Fruit fly (Drosophila melanogaster) whole organism, pupa: ENCODE data around the gene CG32695.

ENCODE experiments used
- CG10348 ChIP-seq: fragments of 200-800 bp; sonication (Bioruptor generic); IDR thresholded peaks from 2 replicates; pipeline ENCODE4 v1.3.6; 2022; ENCODE audit warnings: missing biosample characterization, missing genetic modification characterization
- CG12605 ChIP-seq: fragments of 200-800 bp; sonication (Bioruptor generic); IDR thresholded peaks from 2 replicates; pipeline ENCODE4 v1.3.6; 2022; ENCODE audit warnings: missing biosample characterization, missing genetic modification characterization
- CG13204 ChIP-seq: fragments of 200-800 bp; sonication (Bioruptor generic); optimal IDR thresholded peaks from 2 replicates; lab custom pipeline; 2018; ENCODE audit warnings: missing biosample characterization, mild to moderate bottlenecking, missing genetic modification characterization, moderate library complexity
- CG14655 ChIP-seq: fragments of 200-800 bp; sonication (Bioruptor generic); optimal IDR thresholded peaks from 3 replicates; lab custom pipeline; 2017; ENCODE audit warnings: mild to moderate bottlenecking, missing biosample characterization, missing genetic modification reagents, missing genetic modification characterization
- CG15710 ChIP-seq: fragments of 200-800 bp; sonication (Bioruptor generic); optimal IDR thresholded peaks from 2 replicates; lab custom pipeline; 2018; ENCODE audit warnings: missing biosample characterization, mild to moderate bottlenecking, missing genetic modification characterization, moderate library complexity
- CG17806 ChIP-seq: fragments of 200-800 bp; sonication (Bioruptor generic); optimal IDR thresholded peaks from 2 replicates; lab custom pipeline; 2018; ENCODE audit warnings: missing biosample characterization, mild to moderate bottlenecking, missing genetic modification characterization, moderate library complexity
- CG32121 ChIP-seq: fragments of 200-800 bp; sonication (Bioruptor generic); IDR thresholded peaks from 2 replicates; pipeline ENCODE4 v1.3.6; 2022; ENCODE audit warnings: missing biosample characterization, missing genetic modification characterization
- CG34367 ChIP-seq: fragments of 200-800 bp; sonication (Bioruptor generic); optimal IDR thresholded peaks from 2 replicates; lab custom pipeline; 2018; ENCODE audit warnings: missing biosample characterization, mild to moderate bottlenecking, missing genetic modification characterization
- CG4496 ChIP-seq: fragments of 200-800 bp; sonication (Bioruptor generic); IDR thresholded peaks from 3 replicates; pipeline ENCODE4 v1.3.6; 2022; ENCODE audit warnings: missing biosample characterization, missing genetic modification characterization
- CG8159 ChIP-seq: fragments of 200-800 bp; sonication (Bioruptor generic); optimal IDR thresholded peaks from 3 replicates; lab custom pipeline; 2018; ENCODE audit warnings: missing biosample characterization, mild to moderate bottlenecking, missing genetic modification characterization, moderate library complexity
- CG8301 ChIP-seq: fragments of 200-800 bp; sonication (Bioruptor generic); optimal IDR thresholded peaks from 2 replicates; lab custom pipeline; 2018; ENCODE audit warnings: missing biosample characterization, mild to moderate bottlenecking, missing genetic modification characterization
- CG9948 ChIP-seq: fragments of 200-800 bp; sonication (Bioruptor generic); optimal IDR thresholded peaks from 2 replicates; lab custom pipeline; 2018; ENCODE audit warnings: missing biosample characterization, mild to moderate bottlenecking, missing genetic modification characterization, moderate library complexity
- D1 ChIP-seq: fragments of 200-800 bp; sonication (Bioruptor generic); optimal IDR thresholded peaks from 2 replicates; lab custom pipeline; 2018; ENCODE audit warnings: missing biosample characterization, mild to moderate bottlenecking, missing genetic modification characterization, moderate library complexity
- EcR ChIP-seq: fragments of 200-800 bp; sonication (Bioruptor generic); optimal IDR thresholded peaks from 3 replicates; lab custom pipeline; 2019; ENCODE audit warnings: missing biosample characterization, missing genetic modification characterization, mild to moderate bottlenecking, moderate library complexity, missing genetic modification reagents
- Ets98B ChIP-seq: fragments of 200-800 bp; sonication (Bioruptor generic); IDR thresholded peaks from 2 replicates; pipeline ENCODE4 v1.3.6; 2022; ENCODE audit warnings: missing biosample characterization, missing genetic modification characterization
- Pif1A ChIP-seq: fragments of 200-800 bp; sonication (Bioruptor generic); optimal IDR thresholded peaks from 3 replicates; lab custom pipeline; 2016; ENCODE audit warnings: missing biosample characterization, missing genetic modification characterization
- Pif1B ChIP-seq: fragments of 200-800 bp; sonication (Bioruptor generic); optimal IDR thresholded peaks from 3 replicates; lab custom pipeline; 2016; ENCODE audit warnings: missing biosample characterization, missing genetic modification characterization
- Snoo ChIP-seq: fragments of 200-800 bp; sonication (Bioruptor generic); optimal IDR thresholded peaks from 3 replicates; lab custom pipeline; 2017; ENCODE audit warnings: missing biosample characterization, mild to moderate bottlenecking, missing genetic modification characterization, inconsistent platforms
- fd96Ca ChIP-seq: fragments of 200-800 bp; sonication (Bioruptor generic); IDR thresholded peaks from 3 replicates; pipeline ENCODE4 v1.3.6; 2022; ENCODE audit warnings: missing biosample characterization, missing genetic modification characterization
- gl ChIP-seq: fragments of 200-800 bp; sonication (Bioruptor generic); optimal IDR thresholded peaks from 2 replicates; lab custom pipeline; 2018; ENCODE audit warnings: missing biosample characterization, mild to moderate bottlenecking, missing genetic modification characterization
- rn ChIP-seq: fragments of 200-800 bp; sonication (Bioruptor generic); IDR thresholded peaks from 2 replicates; pipeline ENCODE4 v1.3.6; 2022; ENCODE audit warnings: missing biosample characterization, missing genetic modification characterization

The CG32695 gene

dm6 chrX:9871632-9872031, 2.2 kb downstream of the CG32695 start, which contains the start of gene CG45061:
Gene CG45061 (minus strand): TSS chrX:9871702.
- TF ChIP-seq gl (no peak), Pif1B (GFP tag; lab: Kevin White, UChicago) (no peak), rn (GFP tag; lab: Robert Waterston, UW) (no peak), CG12605 (GFP tag; lab: Robert Waterston, UW) (no peak), CG9948 (tag; lab: Kevin White, UChicago) (no peak), CG14655 (GFP tag; lab: Kevin White, UChicago) (no peak), Ets98B (GFP tag; lab: Robert Waterston, UW) (0 out of 2 replicates have a peak, but pooled peaks have one; percentile 16), fd96Ca (GFP tag; lab: Robert Waterston, UW) (0 out of 3 replicates have a peak, but pooled peaks have one; percentile 33), CG17806 (tag; lab: Kevin White, UChicago) (no peak), CG34367 (no peak), CG8159 (tag; lab: Kevin White, UChicago) (no peak)

DNA sequence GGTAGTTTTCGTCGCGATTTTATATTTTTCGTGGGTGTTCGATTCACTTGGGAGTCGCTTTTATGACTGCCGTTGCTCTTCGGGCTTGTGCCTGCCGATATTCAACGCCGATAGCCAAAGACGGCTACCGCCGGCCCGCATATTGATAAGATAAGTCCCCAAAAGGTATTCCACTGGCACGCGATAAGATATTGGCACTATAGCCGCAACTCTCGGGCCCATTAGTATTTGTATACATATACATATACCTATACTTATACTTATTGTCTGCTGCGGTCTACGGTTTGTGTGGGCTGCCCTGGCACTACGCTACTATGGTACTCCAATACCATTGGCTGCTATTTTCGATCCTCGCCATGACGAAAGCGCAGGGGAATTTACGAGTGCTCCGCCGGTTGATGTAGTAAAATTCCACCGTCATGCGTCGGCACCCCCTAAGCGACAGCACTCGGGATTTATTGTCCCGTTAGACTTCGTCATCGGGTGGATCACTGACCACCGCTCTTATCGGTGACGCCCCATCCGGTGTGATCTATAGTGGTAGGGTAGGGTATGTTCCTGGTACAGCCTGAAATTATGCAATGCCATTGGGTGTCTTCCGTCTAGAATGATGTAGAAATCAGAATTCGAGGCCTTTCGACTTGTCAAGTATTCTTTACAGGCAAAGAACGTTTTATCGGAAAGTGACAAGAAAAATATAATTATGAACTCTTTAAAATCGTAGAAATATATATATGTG, 5.2 kb downstream of the CG32695 start, which contains the start of gene CG45060:
CG45060 (minus strand) TSS at position 59 of the 739 bp plus-strand sequence.
- no peak for TF ChIP-seq CG9948 (tag; lab: Kevin White, UChicago)
- 0 out of 3 replicates have a peak, but pooled peaks have one; percentile 32 for TF ChIP-seq CG4496 (GFP tag; lab: Robert Waterston, UW)
- TF ChIP-seq EcR (GFP tag; lab: Kevin White, UChicago) = peak; percentile 46
- no peak for TF ChIP-seq CG10348 (GFP tag; lab: Robert Waterston, UW)

DNA sequence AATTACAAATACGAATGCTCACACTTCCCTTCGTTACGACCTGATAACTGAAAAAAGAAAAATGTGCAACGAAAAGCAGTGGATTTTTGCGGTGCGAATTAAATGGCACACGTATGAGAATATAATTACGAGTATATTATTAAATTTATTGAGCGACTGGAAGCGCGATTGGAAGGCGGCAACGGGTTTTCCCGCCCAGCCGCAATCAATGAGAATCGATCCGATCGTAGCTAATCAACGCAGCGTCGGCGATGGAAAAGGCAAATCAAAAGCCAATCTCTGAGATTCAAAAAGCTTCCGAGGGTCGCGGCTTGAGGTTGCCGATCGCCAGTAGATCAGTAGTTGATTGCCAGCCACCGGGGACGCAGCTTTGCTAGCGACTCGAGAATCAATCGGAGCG, 9.0 kb downstream of the CG32695 start, which contains the start of gene Ser7:
Ser7 (plus strand) TSS at position 352 of the 400 bp plus-strand sequence.
- TF ChIP-seq CG32121 (GFP tag; lab: Robert Waterston, UW) (no peak), EcR (GFP tag; lab: Kevin White, UChicago) (no peak), gl (no peak), CG12605 (GFP tag; lab: Robert Waterston, UW) (no peak), D1 (tag; lab: Kevin White, UChicago) (no peak), fd96Ca (GFP tag; lab: Robert Waterston, UW) (no peak), Pif1A (GFP tag; lab: Kevin White, UChicago) (no peak), Ets98B (GFP tag; lab: Robert Waterston, UW) (no peak), CG10348 (GFP tag; lab: Robert Waterston, UW) (no peak), CG4496 (GFP tag; lab: Robert Waterston, UW) (no peak), CG17806 (tag; lab: Kevin White, UChicago) (no peak), Pif1B (GFP tag; lab: Kevin White, UChicago) (no peak), CG9948 (tag; lab: Kevin White, UChicago) (no peak), CG13204 (GFP tag; lab: Kevin White, UChicago) (no peak), CG34367 (no peak), CG15710 (tag; lab: Kevin White, UChicago) (no peak), rn (GFP tag; lab: Robert Waterston, UW) (no peak), CG8159 (tag; lab: Kevin White, UChicago) (no peak)

DNA sequence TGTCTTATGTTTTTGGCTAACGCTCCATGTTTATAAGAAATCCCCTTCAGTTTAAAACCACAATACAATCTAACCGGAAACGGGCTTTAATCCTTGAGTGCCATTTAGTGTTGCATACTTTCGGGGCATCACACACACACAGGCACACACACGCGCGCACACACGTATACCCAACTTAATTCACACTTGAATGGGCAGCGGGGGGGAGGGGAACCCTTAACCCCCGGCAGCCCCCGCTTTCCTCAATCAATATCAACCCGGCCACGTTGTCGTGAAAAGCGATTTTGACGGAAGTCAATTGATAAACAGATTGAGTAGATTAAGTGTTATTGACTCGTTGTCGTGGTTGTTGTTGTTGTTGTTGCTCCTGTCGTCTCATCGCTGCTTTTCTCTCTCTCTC, 26.3 kb downstream of the CG32695 start:
- TF ChIP-seq CG8159 (tag; lab: Kevin White, UChicago) (no peak), rn (GFP tag; lab: Robert Waterston, UW) (no peak), CG12605 (GFP tag; lab: Robert Waterston, UW) (no peak), EcR (GFP tag; lab: Kevin White, UChicago) (no peak), Ets98B (GFP tag; lab: Robert Waterston, UW) (no peak), gl (no peak), CG14655 (GFP tag; lab: Kevin White, UChicago) (no peak), CG8301 (tag; lab: Kevin White, UChicago) (no peak), CG10348 (GFP tag; lab: Robert Waterston, UW) (no peak), CG34367 (no peak), Snoo (no peak), fd96Ca (GFP tag; lab: Robert Waterston, UW) (no peak), CG4496 (GFP tag; lab: Robert Waterston, UW) (no peak), CG15710 (tag; lab: Kevin White, UChicago) (no peak), CG17806 (tag; lab: Kevin White, UChicago) (no peak), CG13204 (GFP tag; lab: Kevin White, UChicago) (no peak), Pif1B (GFP tag; lab: Kevin White, UChicago) (no peak), Pif1A (GFP tag; lab: Kevin White, UChicago) (no peak), D1 (tag; lab: Kevin White, UChicago) (no peak), CG9948 (tag; lab: Kevin White, UChicago) (no peak)

DNA sequence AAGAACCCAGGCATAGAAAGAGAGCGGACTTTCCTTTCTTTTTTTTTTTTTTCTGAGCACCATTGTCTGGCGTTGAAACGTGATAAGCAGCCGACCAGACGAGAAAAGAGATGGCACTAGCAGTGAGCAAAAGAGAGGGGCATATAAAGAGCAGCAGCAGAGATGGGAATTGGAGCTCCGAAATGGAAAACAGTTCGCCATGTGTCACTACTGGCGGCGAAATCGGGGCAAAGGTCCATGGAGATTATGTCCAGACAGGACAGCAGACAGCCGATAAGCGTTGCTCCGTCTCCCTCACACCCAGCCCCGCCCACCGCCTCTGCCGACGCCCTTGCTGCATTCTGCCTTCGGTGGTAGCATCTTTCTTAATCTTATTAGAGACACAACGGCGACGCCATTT, 40.8 kb downstream of the CG32695 start:
- TF ChIP-seq CG8301 (tag; lab: Kevin White, UChicago) = no peak
- no peak for TF ChIP-seq Snoo
- TF ChIP-seq fd96Ca (GFP tag; lab: Robert Waterston, UW) = no peak
- no peak for TF ChIP-seq CG10348 (GFP tag; lab: Robert Waterston, UW)
- TF ChIP-seq CG17806 (tag; lab: Kevin White, UChicago) = no peak
- TF ChIP-seq rn (GFP tag; lab: Robert Waterston, UW) = no peak
- TF ChIP-seq CG13204 (GFP tag; lab: Kevin White, UChicago) = no peak
- TF ChIP-seq CG32121 (GFP tag; lab: Robert Waterston, UW) = no peak
- no peak for TF ChIP-seq CG14655 (GFP tag; lab: Kevin White, UChicago)
- no peak for TF ChIP-seq CG15710 (tag; lab: Kevin White, UChicago)
- no peak for TF ChIP-seq Ets98B (GFP tag; lab: Robert Waterston, UW)
- TF ChIP-seq Pif1B (GFP tag; lab: Kevin White, UChicago) = no peak
- TF ChIP-seq CG12605 (GFP tag; lab: Robert Waterston, UW) = no peak
- TF ChIP-seq D1 (tag; lab: Kevin White, UChicago) = no peak
- no peak for TF ChIP-seq CG9948 (tag; lab: Kevin White, UChicago)
- no peak for TF ChIP-seq gl
- TF ChIP-seq CG34367 = no peak
- TF ChIP-seq EcR (GFP tag; lab: Kevin White, UChicago) = no peak
- no peak for TF ChIP-seq CG4496 (GFP tag; lab: Robert Waterston, UW)
